Fruit fly (Drosophila melanogaster): Measurements from ENCODE around the gene CG5815.

dm6 chr3R:27111784-27112602, at the start of gene CG5815, which contains the start of gene gb:
- TF ChIP-seq CG33017 (tag; optimal IDR thresholded peaks at IDR 0.05) (peak; percentile 85), CG11617 (GFP tag; optimal IDR thresholded peaks at IDR 0.05) (peak; percentile 90), CG7045 (GFP tag; optimal IDR thresholded peaks at IDR 0.05) (peak; percentile 91), pad (GFP tag; optimal IDR thresholded peaks at IDR 0.05) (peak; percentile 76), toe (GFP tag; optimal IDR thresholded peaks at IDR 0.05) (peak; percentile 93), bab1 (GFP tag; optimal IDR thresholded peaks at IDR 0.05) (peak; percentile 92), CG14711 (tag; optimal IDR thresholded peaks at IDR 0.05) (peak; percentile 85), kay (GFP tag; ENCODE audit: borderline replicate concordance) (no peak), CG7101 (tag; optimal IDR thresholded peaks at IDR 0.05) (peak; percentile 86), tj (GFP tag; optimal IDR thresholded peaks at IDR 0.05) (peak; percentile 86), CG1620 (GFP tag; optimal IDR thresholded peaks at IDR 0.05) (peak; percentile 91), cic (GFP tag; optimal IDR thresholded peaks at IDR 0.05) (peak; percentile 96)

All from whole organism, adult.